Worm (Caenorhabditis elegans): ENCODE measurements around the gene T09A5.15.
A peak's percentile ranks its signal among the peaks of the same experiment; 100 is the strongest.

The T09A5.15 gene

DNA sequence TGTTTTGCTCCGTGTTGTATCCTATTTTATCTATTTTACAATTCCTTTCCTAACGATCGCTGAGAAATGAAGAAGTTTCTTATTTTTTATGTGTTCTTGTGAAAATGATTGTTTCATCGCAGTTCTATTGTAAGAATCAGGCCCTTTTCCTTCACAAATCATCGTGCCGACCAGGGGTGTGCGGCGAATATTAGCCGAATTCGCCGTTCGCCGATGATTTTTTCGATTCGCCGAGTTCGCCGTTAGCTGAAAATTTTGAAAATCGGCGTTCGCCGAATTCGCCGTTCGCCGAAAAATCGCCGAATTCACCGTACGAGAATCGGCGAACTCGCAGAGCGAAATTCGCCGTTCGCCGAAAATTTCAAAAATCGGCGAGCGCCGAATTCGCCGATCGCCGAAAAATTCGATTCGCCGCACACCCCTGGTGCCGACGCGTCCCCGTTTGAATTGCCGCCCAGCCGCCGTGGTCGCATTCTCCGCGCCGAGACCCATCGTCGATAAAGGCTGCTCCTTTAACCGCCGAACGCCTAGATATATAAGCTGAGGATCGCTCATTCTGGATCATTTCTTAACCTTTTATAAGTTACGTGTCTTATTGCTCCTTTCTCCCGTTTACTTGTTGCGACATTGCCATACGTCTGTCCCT lies 5.8 kb downstream of the T09A5.15 start:
- no peak for TF ChIP-seq lin-13 (tag; optimal IDR thresholded peaks at IDR 0.05)
- peak; percentile 20 for TF ChIP-seq sptf-1 (tag; optimal IDR thresholded peaks at IDR 0.05)

- TF ChIP-seq hlh-1 (tag; optimal IDR thresholded peaks at IDR 0.05) (no peak), unc-120 (tag; optimal IDR thresholded peaks at IDR 0.05; ENCODE audit: poor library complexity, severe bottlenecking) (no peak), ceh-39 (tag; optimal IDR thresholded peaks at IDR 0.05) (no peak), blmp-1 (tag; optimal IDR thresholded peaks at IDR 0.05) (no peak), mep-1 (tag; optimal IDR thresholded peaks at IDR 0.05) (peak; percentile 18), elt-3 (tag; optimal IDR thresholded peaks at IDR 0.05) (no peak), sem-2 (GFP tag; optimal IDR thresholded peaks at IDR 0.05) (no peak), nhr-76 (tag; optimal IDR thresholded peaks at IDR 0.05) (no peak), ces-1 (GFP tag; optimal IDR thresholded peaks at IDR 0.05) (peak; percentile 19), M03D4.4 (tag; optimal IDR thresholded peaks at IDR 0.05) (no peak), pha-4 (tag; optimal IDR thresholded peaks at IDR 0.05) (peak; percentile 19), cnd-1 (tag; optimal IDR thresholded peaks at IDR 0.05) (no peak), lsy-2 (tag; optimal IDR thresholded peaks at IDR 0.05) (peak; percentile 79)
Observed at ce11 chrII:7864207-7864606, 6.4 kb downstream of the T09A5.15 start, which contains the start of gene ostb-1. TSS of gene ostb-1 (plus strand) at chrII:7864507.

DNA sequence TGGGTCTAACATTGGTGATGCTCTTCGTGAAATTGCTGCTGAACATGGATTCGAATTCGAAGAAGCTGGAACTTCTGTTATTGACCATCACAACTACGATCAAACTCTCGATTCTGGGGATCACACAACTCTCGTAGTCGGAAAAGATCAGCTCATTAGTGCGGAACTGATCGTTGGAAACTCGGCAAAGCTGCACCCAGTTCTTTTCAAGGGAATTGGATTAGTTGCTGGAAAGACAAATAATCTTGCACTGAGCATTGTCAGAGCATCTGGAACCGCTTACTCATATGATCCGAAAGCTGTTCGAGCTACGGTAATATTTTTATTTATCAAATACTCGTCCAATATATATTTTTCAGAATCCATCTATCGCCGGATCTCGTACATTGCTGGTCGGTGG lies 7.1 kb downstream of the T09A5.15 start:
- TF ChIP-seq nhr-76 (tag; optimal IDR thresholded peaks at IDR 0.05) (no peak), mab-5 (tag; optimal IDR thresholded peaks at IDR 0.05) (no peak), drap-1 (GFP tag; optimal IDR thresholded peaks at IDR 0.05) (no peak), unc-39 (tag; optimal IDR thresholded peaks at IDR 0.05) (no peak), bed-3 (GFP tag; optimal IDR thresholded peaks at IDR 0.05) (no peak), nhr-12 (tag; optimal IDR thresholded peaks at IDR 0.05) (no peak), hlh-1 (tag; optimal IDR thresholded peaks at IDR 0.05) (no peak), elt-1 (tag; optimal IDR thresholded peaks at IDR 0.05; ENCODE audit: borderline replicate concordance, insufficient read depth) (no peak), nhr-2 (tag; optimal IDR thresholded peaks at IDR 0.05) (no peak), nhr-237 (tag; optimal IDR thresholded peaks at IDR 0.05) (no peak), ztf-11 (tag; optimal IDR thresholded peaks at IDR 0.05) (no peak), lin-32 (GFP tag; optimal IDR thresholded peaks at IDR 0.05) (no peak), mls-2 (tag; optimal IDR thresholded peaks at IDR 0.05) (no peak), unc-62 (GFP tag; optimal IDR thresholded peaks at IDR 0.05) (no peak), zip-8 (tag; optimal IDR thresholded peaks at IDR 0.05) (no peak), ceh-83 (GFP tag; optimal IDR thresholded peaks at IDR 0.05) (no peak)

ce11 chrII:7866081-7866480 lies 8.3 kb downstream of the T09A5.15 start:
- no peak for TF ChIP-seq blmp-1 (tag; optimal IDR thresholded peaks at IDR 0.05)
- no peak for TF ChIP-seq nhr-2 (tag; optimal IDR thresholded peaks at IDR 0.05)
- TF ChIP-seq unc-120 (tag; optimal IDR thresholded peaks at IDR 0.05; ENCODE audit: poor library complexity, severe bottlenecking), result no peak
- TF ChIP-seq elt-3 (tag; optimal IDR thresholded peaks at IDR 0.05), result no peak
- no peak for TF ChIP-seq sem-2 (GFP tag; optimal IDR thresholded peaks at IDR 0.05)
- TF ChIP-seq ceh-83 (GFP tag; optimal IDR thresholded peaks at IDR 0.05), result no peak
- TF ChIP-seq sptf-1 (tag; optimal IDR thresholded peaks at IDR 0.05), result no peak
- TF ChIP-seq mls-2 (tag; optimal IDR thresholded peaks at IDR 0.05), result no peak
- no peak for TF ChIP-seq cnd-1 (tag; optimal IDR thresholded peaks at IDR 0.05)
- no peak for TF ChIP-seq mep-1 (tag; optimal IDR thresholded peaks at IDR 0.05)
- no peak for TF ChIP-seq elt-1 (tag; optimal IDR thresholded peaks at IDR 0.05; ENCODE audit: borderline replicate concordance, insufficient read depth)
- TF ChIP-seq pha-4 (tag; optimal IDR thresholded peaks at IDR 0.05), result no peak

ce11 chrII:7870062-7870461 lies 12.3 kb downstream of the T09A5.15 start, which contains the start of gene ztf-17:
TSS of gene ztf-17 (minus strand) at chrII:7870162.
- no peak for TF ChIP-seq ces-1 (GFP tag; optimal IDR thresholded peaks at IDR 0.05)
- TF ChIP-seq nhr-76 (tag; optimal IDR thresholded peaks at IDR 0.05), result no peak
- TF ChIP-seq snpc-4 (tag; optimal IDR thresholded peaks at IDR 0.05), result no peak
- no peak for TF ChIP-seq mls-2 (tag; optimal IDR thresholded peaks at IDR 0.05)
- no peak for TF ChIP-seq bed-3 (GFP tag; optimal IDR thresholded peaks at IDR 0.05)
- no peak for TF ChIP-seq cnd-1 (tag; optimal IDR thresholded peaks at IDR 0.05)
- TF ChIP-seq ham-2 (GFP tag; optimal IDR thresholded peaks at IDR 0.05), result no peak
- TF ChIP-seq zip-8 (tag; optimal IDR thresholded peaks at IDR 0.05), result no peak
- TF ChIP-seq unc-62 (GFP tag; optimal IDR thresholded peaks at IDR 0.05), result no peak
- TF ChIP-seq unc-120 (tag; optimal IDR thresholded peaks at IDR 0.05; ENCODE audit: poor library complexity, severe bottlenecking), result no peak
- no peak for TF ChIP-seq nhr-12 (tag; optimal IDR thresholded peaks at IDR 0.05)
- TF ChIP-seq lin-13 (tag; optimal IDR thresholded peaks at IDR 0.05), result no peak
- no peak for TF ChIP-seq nhr-237 (tag; optimal IDR thresholded peaks at IDR 0.05)
- TF ChIP-seq mep-1 (tag; optimal IDR thresholded peaks at IDR 0.05), result no peak
- TF ChIP-seq flh-1 (GFP tag; optimal IDR thresholded peaks at IDR 0.05), result no peak
- no peak for TF ChIP-seq sptf-1 (tag; optimal IDR thresholded peaks at IDR 0.05)
- no peak for TF ChIP-seq lin-32 (GFP tag; optimal IDR thresholded peaks at IDR 0.05)
- no peak for TF ChIP-seq tbx-8 (GFP tag; optimal IDR thresholded peaks at IDR 0.05)
- no peak for TF ChIP-seq pha-4 (tag; optimal IDR thresholded peaks at IDR 0.05)
